Worm (Caenorhabditis elegans): Measurements from ENCODE around the gene mrpl-55.

ce11 chrIV:481067-481466, 37.3 kb downstream of the mrpl-55 start, which contains the start of gene npr-37:
- TF ChIP-seq unc-130 (GFP tag; optimal IDR thresholded peaks at IDR 0.05) (no peak), lin-35 (GFP tag; optimal IDR thresholded peaks at IDR 0.05) (no peak), unc-62 (GFP tag; optimal IDR thresholded peaks at IDR 0.05) (no peak), ama-1 (optimal IDR thresholded peaks at IDR 0.05) (no peak), ama-1 (GFP tag; optimal IDR thresholded peaks at IDR 0.05) (no peak), ceh-91 (GFP tag; IDR thresholded peaks at IDR 0.05) (no peak), ztf-3 (GFP tag; optimal IDR thresholded peaks at IDR 0.05) (no peak), rcor-1 (GFP tag; IDR thresholded peaks at IDR 0.05) (no peak), let-526 (GFP tag; IDR thresholded peaks at IDR 0.05) (no peak)
